Fruit fly (Drosophila melanogaster): ENCODE measurements around the gene wam.

dm6 chr3R:23326292-23326691 is 38.4 kb upstream of the wam start:
- TF ChIP-seq CTCF (optimal IDR thresholded peaks at IDR 0.05) (no peak), CG8478 (optimal IDR thresholded peaks at IDR 0.05) (no peak)
